ENCODE assay signal across 3 fruit fly cellular contexts in genomic region chr3L:820332-820731, dm6.
TF ChIP-seq lines count a peak whose summit lies in the region.

No protein-coding gene starts in this region.

TF ChIP-seq in whole organism, embryonic, 481 proteins besides CTCF, POLR2A, EP300 and RAD21 (continued from another document and continues in another):
- TF ChIP-seq scrt (GFP tag; optimal IDR thresholded peaks at IDR 0.05; lab: Kevin White, UChicago) (peak; percentile 46), CG4617 (GFP tag; optimal IDR thresholded peaks at IDR 0.05; lab: Kevin White, UChicago; ENCODE audit: borderline replicate concordance) (no peak), croc (GFP tag; conservative IDR thresholded peaks at IDR 0.05; lab: Robert Waterston, UW) (peak; percentile 66), CG8944 (GFP tag; optimal IDR thresholded peaks at IDR 0.05; lab: Kevin White, UChicago) (peak; percentile 18), sc (optimal IDR thresholded peaks at IDR 0.05; lab: Kevin White, UChicago) (no peak), sc (GFP tag; optimal IDR thresholded peaks at IDR 0.05; lab: Kevin White, UChicago) (peak; percentile 56), CG12104 (GFP tag; optimal IDR thresholded peaks at IDR 0.05; lab: Kevin White, UChicago) (no peak), dan (GFP tag; IDR thresholded peaks at IDR 0.05; lab: Robert Waterston, UW) (no peak), esg (GFP tag; conservative IDR thresholded peaks at IDR 0.05; lab: Robert Waterston, UW) (peak; percentile 78), Poxn (GFP tag; IDR thresholded peaks at IDR 0.05; lab: Robert Waterston, UW) (no peak), chn (GFP tag; optimal IDR thresholded peaks at IDR 0.05; lab: Kevin White, UChicago) (no peak), CG7963 (GFP tag; IDR thresholded peaks at IDR 0.05; lab: Robert Waterston, UW; ENCODE audit: partially characterized antibody) (no peak), CG12299 (tag; optimal IDR thresholded peaks at IDR 0.05; lab: Kevin White, UChicago) (peak; percentile 32), CG14710 (tag; optimal IDR thresholded peaks at IDR 0.05; lab: Kevin White, UChicago) (peak; percentile 53), CG18476 (GFP tag; optimal IDR thresholded peaks at IDR 0.05; lab: Kevin White, UChicago) (peak; percentile 11), Tbp (GFP tag; optimal IDR thresholded peaks at IDR 0.05; lab: Kevin White, UChicago) (no peak), CG11398 (GFP tag; optimal IDR thresholded peaks at IDR 0.05; lab: Kevin White, UChicago) (peak; percentile 0), D19A (tag; optimal IDR thresholded peaks at IDR 0.05; lab: Kevin White, UChicago) (peak; percentile 71), run (tag; optimal IDR thresholded peaks at IDR 0.05; lab: Kevin White, UChicago) (peak; percentile 53), CG11093 (GFP tag; IDR thresholded peaks at IDR 0.05; lab: Robert Waterston, UW) (0 out of 3 replicates have a peak, but pooled peaks have one; percentile 29), jumu (GFP tag; optimal IDR thresholded peaks at IDR 0.05; lab: Kevin White, UChicago) (no peak), usp (GFP tag; optimal IDR thresholded peaks at IDR 0.05; lab: Kevin White, UChicago) (no peak), CG15269 (tag; optimal IDR thresholded peaks at IDR 0.05; lab: Kevin White, UChicago) (peak; percentile 81), CG3281 (GFP tag; optimal IDR thresholded peaks at IDR 0.05; lab: Kevin White, UChicago) (peak; percentile 52), yki (optimal IDR thresholded peaks at IDR 0.05; lab: Kevin White, UChicago) (no peak), CG8924 (tag; optimal IDR thresholded peaks at IDR 0.05; lab: Kevin White, UChicago) (peak; percentile 63), Atf6 (GFP tag; IDR thresholded peaks at IDR 0.05; lab: Robert Waterston, UW) (peak; percentile 68; the same call in 1 of the 2 replicates), kay (GFP tag; optimal IDR thresholded peaks at IDR 0.05; lab: Kevin White, UChicago) (no peak), CG11247 (GFP tag; IDR thresholded peaks at IDR 0.05; lab: Robert Waterston, UW) (peak; percentile 68), CG13287 (GFP tag; IDR thresholded peaks at IDR 0.05; lab: Robert Waterston, UW; ENCODE audit: partially characterized antibody) (no peak), CG18262 (tag; optimal IDR thresholded peaks at IDR 0.05; lab: Kevin White, UChicago) (peak; percentile 71), H15 (GFP tag; IDR thresholded peaks at IDR 0.05; lab: Robert Waterston, UW) (peak; percentile 80), CG7786 (GFP tag; optimal IDR thresholded peaks at IDR 0.05; lab: Kevin White, UChicago) (no peak), CG15696 (tag; optimal IDR thresholded peaks at IDR 0.05; lab: Kevin White, UChicago) (peak; percentile 0), ara (GFP tag; IDR thresholded peaks at IDR 0.05; lab: Robert Waterston, UW) (peak; percentile 81), fd3F (GFP tag; optimal IDR thresholded peaks at IDR 0.05; lab: Kevin White, UChicago) (peak; percentile 30), HLH54F (GFP tag; optimal IDR thresholded peaks at IDR 0.05; lab: Kevin White, UChicago) (peak; percentile 14), Bteb2 (GFP tag; optimal IDR thresholded peaks at IDR 0.05; lab: Kevin White, UChicago) (no peak), exex (tag; optimal IDR thresholded peaks at IDR 0.05; lab: Kevin White, UChicago) (no peak), CG6689 (GFP tag; IDR thresholded peaks at IDR 0.05; lab: Robert Waterston, UW) (peak; percentile 76), CG1602 (GFP tag; optimal IDR thresholded peaks at IDR 0.05; lab: Kevin White, UChicago) (peak; percentile 51), Doc2 (GFP tag; IDR thresholded peaks at IDR 0.05; lab: Robert Waterston, UW) (no peak), CG11560 (tag; IDR thresholded peaks at IDR 0.05; lab: Robert Waterston, UW) (no peak), HHEX (GFP tag; optimal IDR thresholded peaks at IDR 0.05; lab: Kevin White, UChicago) (peak; percentile 64)

TF ChIP-seq in whole organism, prepupa, 60 proteins besides CTCF, POLR2A, EP300 and RAD21 (continued from another document):
- TF ChIP-seq CG6276 (GFP tag; optimal IDR thresholded peaks at IDR 0.05; lab: Kevin White, UChicago) (peak; percentile 76), CG11762 (GFP tag; optimal IDR thresholded peaks at IDR 0.05; lab: Kevin White, UChicago; ENCODE audit: insufficient read depth) (peak; percentile 63), CG10669 (GFP tag; optimal IDR thresholded peaks at IDR 0.05; lab: Kevin White, UChicago) (peak; percentile 77), CG7368 (GFP tag; optimal IDR thresholded peaks at IDR 0.05; lab: Kevin White, UChicago) (peak; percentile 68), Gug (GFP tag; IDR thresholded peaks at IDR 0.05; lab: Robert Waterston, UW) (peak; percentile 82), CG1621 (tag; optimal IDR thresholded peaks at IDR 0.05; lab: Kevin White, UChicago) (peak; percentile 73), cyc (GFP tag; optimal IDR thresholded peaks at IDR 0.05; lab: Kevin White, UChicago) (peak; percentile 68), CG16779 (tag; optimal IDR thresholded peaks at IDR 0.05; lab: Kevin White, UChicago) (peak; percentile 77), pdm3 (GFP tag; optimal IDR thresholded peaks at IDR 0.05; lab: Kevin White, UChicago) (peak; percentile 79), Sox14 (GFP tag; optimal IDR thresholded peaks at IDR 0.05; lab: Kevin White, UChicago) (peak; percentile 71), CG6808 (GFP tag; optimal IDR thresholded peaks at IDR 0.05; lab: Kevin White, UChicago) (peak; percentile 80), CG3919 (GFP tag; optimal IDR thresholded peaks at IDR 0.05; lab: Kevin White, UChicago) (peak; percentile 82), topi (GFP tag; optimal IDR thresholded peaks at IDR 0.05; lab: Kevin White, UChicago) (peak; percentile 82), CG15336 (GFP tag; IDR thresholded peaks at IDR 0.05; lab: Robert Waterston, UW) (peak; percentile 88), net (GFP tag; optimal IDR thresholded peaks at IDR 0.05; lab: Kevin White, UChicago) (peak; percentile 81), CG10631 (GFP tag; optimal IDR thresholded peaks at IDR 0.05; lab: Kevin White, UChicago) (peak; percentile 84), Hr39 (GFP tag; optimal IDR thresholded peaks at IDR 0.05; lab: Kevin White, UChicago) (peak; percentile 78), CG4318 (GFP tag; optimal IDR thresholded peaks at IDR 0.05; lab: Kevin White, UChicago) (peak; percentile 76), dac (GFP tag; optimal IDR thresholded peaks at IDR 0.05; lab: Kevin White, UChicago) (peak; percentile 61), fkh (GFP tag; optimal IDR thresholded peaks at IDR 0.05; lab: Kevin White, UChicago) (no peak), Sox102F (GFP tag; optimal IDR thresholded peaks at IDR 0.05; lab: Kevin White, UChicago) (peak; percentile 85), Hr38 (GFP tag; optimal IDR thresholded peaks at IDR 0.05; lab: Kevin White, UChicago) (no peak), Sox15 (GFP tag; optimal IDR thresholded peaks at IDR 0.05; lab: Kevin White, UChicago) (peak; percentile 66), Ets96B (tag; optimal IDR thresholded peaks at IDR 0.05; lab: Kevin White, UChicago) (peak; percentile 82), CG8119 (GFP tag; IDR thresholded peaks at IDR 0.05; lab: Robert Waterston, UW) (peak; percentile 88), ss (GFP tag; optimal IDR thresholded peaks at IDR 0.05; lab: Kevin White, UChicago) (peak; percentile 83 to 89), CG31627 (GFP tag; optimal IDR thresholded peaks at IDR 0.05; lab: Kevin White, UChicago) (peak; percentile 73), vri (GFP tag; optimal IDR thresholded peaks at IDR 0.05; lab: Kevin White, UChicago) (peak; percentile 60), Blimp-1 (GFP tag; optimal IDR thresholded peaks at IDR 0.05; lab: Kevin White, UChicago) (peak; percentile 54), Hr4 (GFP tag; optimal IDR thresholded peaks at IDR 0.05; lab: Kevin White, UChicago) (peak; percentile 66), Eip93F (GFP tag; optimal IDR thresholded peaks at IDR 0.05; lab: Kevin White, UChicago) (peak; percentile 67), OdsH (GFP tag; optimal IDR thresholded peaks at IDR 0.05; lab: Kevin White, UChicago) (peak; percentile 88), esn (GFP tag; optimal IDR thresholded peaks at IDR 0.05; lab: Kevin White, UChicago) (peak; percentile 87), Eip75B (GFP tag; optimal IDR thresholded peaks at IDR 0.05; lab: Kevin White, UChicago) (peak; percentile 73), Eip78C (GFP tag; lab: Kevin White, UChicago) (peak; percentile 95), Met (GFP tag; optimal IDR thresholded peaks at IDR 0.05; lab: Kevin White, UChicago) (peak; percentile 82), CG6163 (GFP tag; IDR thresholded peaks at IDR 0.05; lab: Robert Waterston, UW) (peak; percentile 90), CG3032 (tag; optimal IDR thresholded peaks at IDR 0.05; lab: Kevin White, UChicago) (peak; percentile 83), acj6 (GFP tag; optimal IDR thresholded peaks at IDR 0.05; lab: Kevin White, UChicago) (peak; percentile 83), eg (GFP tag; IDR thresholded peaks at IDR 0.05; lab: Robert Waterston, UW) (peak; percentile 93)

TF ChIP-seq in whole organism, wandering third instar larva, 38 proteins besides CTCF, POLR2A, EP300 and RAD21 (continued from another document):
- no peak for TF ChIP-seq N (GFP tag; optimal IDR thresholded peaks at IDR 0.05; lab: Kevin White, UChicago)
- TF ChIP-seq Vsx2 (GFP tag; optimal IDR thresholded peaks at IDR 0.05; lab: Kevin White, UChicago; ENCODE audit: partially characterized antibody) = no peak
- no peak for TF ChIP-seq CrebA (GFP tag; optimal IDR thresholded peaks at IDR 0.05; lab: Kevin White, UChicago; ENCODE audit: borderline replicate concordance)
- peak; percentile 69 for TF ChIP-seq psq (GFP tag; optimal IDR thresholded peaks at IDR 0.05; lab: Kevin White, UChicago)
- TF ChIP-seq OdsH (GFP tag; optimal IDR thresholded peaks at IDR 0.05; lab: Kevin White, UChicago) = peak; percentile 67
- TF ChIP-seq Jra (GFP tag; optimal IDR thresholded peaks at IDR 0.05; lab: Kevin White, UChicago) = no peak
- no peak for TF ChIP-seq Dif (GFP tag; optimal IDR thresholded peaks at IDR 0.05; lab: Kevin White, UChicago; ENCODE audit: partially characterized antibody)
- peak; percentile 22 for TF ChIP-seq Rel (GFP tag; optimal IDR thresholded peaks at IDR 0.05; lab: Kevin White, UChicago)
- TF ChIP-seq Rel (tag; optimal IDR thresholded peaks at IDR 0.05; lab: Kevin White, UChicago) = peak; percentile 24
- no peak for TF ChIP-seq Abd-B (GFP tag; optimal IDR thresholded peaks at IDR 0.05; lab: Kevin White, UChicago)
- TF ChIP-seq woc (GFP tag; optimal IDR thresholded peaks at IDR 0.05; lab: Kevin White, UChicago) = peak; percentile 13
- TF ChIP-seq dl (GFP tag; optimal IDR thresholded peaks at IDR 0.05; lab: Kevin White, UChicago; ENCODE audit: insufficient read depth in 1 of 2, partially characterized antibody in 2 of 2) = no peak
- no peak for TF ChIP-seq Hr83 (GFP tag; optimal IDR thresholded peaks at IDR 0.05; lab: Kevin White, UChicago; ENCODE audit: poor library complexity, severe bottlenecking)
